Worm (Caenorhabditis elegans) whole organism, late embryonic: ENCODE results near the gene clec-199.

Experiments used
- F13H6.1 ChIP-seq: sonication (generic microtip); optimal IDR thresholded peaks from 2 replicates; lab custom pipeline; 2016; ENCODE audit warnings: missing genetic modification characterization, missing compliant biosample characterization
- ceh-14 ChIP-seq: sonication (generic microtip); optimal IDR thresholded peaks from 2 replicates; lab custom pipeline; 2016; ENCODE audit warnings: missing genotype, missing genetic modification characterization, missing compliant biosample characterization
- ceh-24 ChIP-seq: sonication (generic microtip); optimal IDR thresholded peaks from 2 replicates; lab custom pipeline; 2016; ENCODE audit warnings: mild to moderate bottlenecking, missing genetic modification characterization, missing compliant biosample characterization
- ceh-34 ChIP-seq: sonication (generic microtip); optimal IDR thresholded peaks from 2 replicates; lab custom pipeline; 2016; ENCODE audit warnings: mild to moderate bottlenecking, missing genetic modification characterization, missing compliant biosample characterization
- ceh-45 ChIP-seq: fragments of 200-800 bp; sonication (Bioruptor generic); IDR thresholded peaks from 2 replicates; pipeline ENCODE4 v1.3.6; 2022; ENCODE audit warnings: missing genetic modification reagents, missing genetic modification characterization, missing compliant biosample characterization
- ceh-9 ChIP-seq: sonication (generic microtip); optimal IDR thresholded peaks from 2 replicates; lab custom pipeline; 2016; ENCODE audit warnings: mild to moderate bottlenecking, missing genetic modification characterization, inconsistent platforms, missing compliant biosample characterization
- che-1 ChIP-seq: sonication (generic microtip); optimal IDR thresholded peaks from 2 replicates; lab custom pipeline; 2016; ENCODE audit warnings: mild to moderate bottlenecking, missing genetic modification characterization, missing compliant biosample characterization
- ets-4 ChIP-seq: sonication (generic microtip); optimal IDR thresholded peaks from 2 replicates; lab custom pipeline; 2016; ENCODE audit warnings: missing genetic modification characterization, missing compliant biosample characterization
- madf-2 ChIP-seq: sonication (generic microtip); optimal IDR thresholded peaks from 2 replicates; lab custom pipeline; 2017; ENCODE audit warnings: missing genetic modification characterization, missing compliant biosample characterization
- pag-3 ChIP-seq: sonication (generic microtip); optimal IDR thresholded peaks from 2 replicates; lab custom pipeline; 2016; ENCODE audit warnings: missing compliant biosample characterization, missing genetic modification characterization, borderline replicate concordance
- pax-1 ChIP-seq: fragments of 150-350 bp; optimal IDR thresholded peaks from 2 replicates; lab custom pipeline; 2014; ENCODE audit warnings: missing biosample characterization, missing genetic modification characterization
- ref-2 ChIP-seq: sonication (generic microtip); optimal IDR thresholded peaks from 2 replicates; lab custom pipeline; 2016; ENCODE audit warnings: missing genetic modification characterization, missing compliant biosample characterization
- ttx-3 ChIP-seq: sonication (generic microtip); optimal IDR thresholded peaks from 2 replicates; lab custom pipeline; 2016; ENCODE audit warnings: missing genetic modification reagents, missing genetic modification characterization, missing compliant biosample characterization

- TF ChIP-seq ceh-34 (tag; lab: Kevin White, UChicago) (no peak), madf-2 (tag; lab: Kevin White, UChicago) (no peak), F13H6.1 (tag; lab: Kevin White, UChicago) (no peak), ceh-14 (no peak), ceh-9 (tag; lab: Kevin White, UChicago) (no peak), pax-1 (tag; lab: Kevin White, UChicago) (no peak), ets-4 (tag; lab: Kevin White, UChicago) (no peak), ceh-45 (GFP tag; lab: Robert Waterston, UW) (no peak), che-1 (tag; lab: Kevin White, UChicago) (no peak), ttx-3 (tag; lab: Kevin White, UChicago) (no peak), ceh-24 (tag; lab: Kevin White, UChicago) (no peak), ref-2 (tag; lab: Kevin White, UChicago) (no peak), pag-3 (tag; lab: Kevin White, UChicago) (no peak)
These were observed 19.4 kb upstream of the clec-199 start, which contains the start of gene C49C3.7 for ce11 chrIV:17332261-17332660.
